Worm (Caenorhabditis elegans): Measurements from ENCODE around the gene math-13.

ce11 chrII:1865683-1866431, 9.9 kb upstream of the math-13 start, which contains the start of gene math-15:
- TF ChIP-seq nhr-25 (tag; optimal IDR thresholded peaks at IDR 0.05) (no peak), nhr-12 (tag; optimal IDR thresholded peaks at IDR 0.05) (no peak), ama-1 (optimal IDR thresholded peaks at IDR 0.05) (no peak), ceh-9 (tag; optimal IDR thresholded peaks at IDR 0.05) (no peak)
